Fruit fly (Drosophila melanogaster) whole organism, wandering third instar larva: ENCODE measurements around the gene CG14644.
"Not testable (repeated sequence)": the region's sequence is repeated elsewhere in the genome, so short reads cannot be mapped to it uniquely, and the experiment has no call there.

Experiments used
- brk ChIP-seq: fragments of 200-800 bp; sonication (Bioruptor generic); optimal IDR thresholded peaks from 2 replicates; lab custom pipeline; 2016; ENCODE audit warnings: missing biosample characterization, mild to moderate bottlenecking, missing genetic modification characterization
- sage ChIP-seq: fragments of 200-800 bp; sonication (Bioruptor generic); optimal IDR thresholded peaks from 2 replicates; lab custom pipeline; 2016; ENCODE audit warnings: missing biosample characterization, mild to moderate bottlenecking, missing genetic modification characterization
- usp ChIP-seq: fragments of >200 bp; optimal IDR thresholded peaks from 2 replicates; lab custom pipeline; 2017; ENCODE audit warnings: missing biosample characterization, missing genetic modification characterization

Gene CG14644

dm6 chr3R:4211483-4211882 is 41.4 kb downstream of the CG14644 start, which contains the start of gene aux:
Gene aux (plus strand): TSS chr3R:4211783.
- TF ChIP-seq sage, usp, brk (GFP tag; lab: Kevin White, UChicago): not testable (repeated sequence)
